Fruit fly (Drosophila melanogaster): ENCODE results near the gene Eip75B.

DNA sequence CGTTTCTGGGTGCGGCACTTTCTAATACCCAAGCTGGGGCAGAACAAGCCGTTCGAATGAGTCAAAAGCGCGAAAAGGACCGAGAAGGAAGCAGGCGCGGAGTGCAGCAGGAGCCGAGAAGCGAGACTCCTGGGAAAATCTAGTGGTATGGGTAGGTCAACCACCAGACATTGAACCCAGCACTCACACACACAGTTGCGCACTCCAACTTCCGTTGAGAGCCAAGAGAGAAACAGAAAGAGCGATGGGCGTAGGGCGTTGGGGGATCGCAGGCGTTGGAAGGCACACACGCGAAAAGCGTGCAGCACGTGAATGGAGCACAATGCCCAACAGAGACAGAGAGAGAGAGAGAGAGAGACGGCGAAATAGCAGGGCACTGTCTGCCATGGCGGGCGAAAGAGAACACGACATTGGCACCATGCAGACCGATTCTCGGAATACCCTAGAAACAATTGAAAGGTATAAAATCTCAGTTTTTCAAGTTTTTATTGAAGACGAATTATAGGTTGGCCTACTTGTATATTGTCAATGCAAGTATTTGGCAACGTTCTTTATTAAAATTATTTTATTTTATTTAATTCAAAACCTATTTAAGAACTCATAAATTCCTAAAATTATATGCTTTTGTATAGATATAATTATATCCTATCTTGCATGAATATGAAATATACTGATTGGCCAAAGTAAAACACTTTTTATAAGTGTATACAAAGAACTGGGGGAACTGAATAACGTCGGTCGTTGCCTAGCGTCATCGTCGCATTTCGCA, 13.3 kb upstream of the Eip75B start:
- TF ChIP-seq CG33017 (tag; optimal IDR thresholded peaks at IDR 0.05) = peak; percentile 5
- peak; percentile 34 for TF ChIP-seq pad (GFP tag; optimal IDR thresholded peaks at IDR 0.05)
- no peak for TF ChIP-seq CG7045 (GFP tag; optimal IDR thresholded peaks at IDR 0.05)
- no peak for TF ChIP-seq Hr96 (GFP tag; optimal IDR thresholded peaks at IDR 0.05)
- no peak for TF ChIP-seq ovo (GFP tag; optimal IDR thresholded peaks at IDR 0.05)
- TF ChIP-seq CG11617 (GFP tag; optimal IDR thresholded peaks at IDR 0.05) = peak; percentile 7
- no peak for TF ChIP-seq cic (GFP tag; optimal IDR thresholded peaks at IDR 0.05)
- peak; percentile 36 for TF ChIP-seq CG7101 (tag; optimal IDR thresholded peaks at IDR 0.05)
- no peak for TF ChIP-seq Crg-1 (GFP tag; optimal IDR thresholded peaks at IDR 0.05)
- peak; percentile 66 for TF ChIP-seq bab1 (GFP tag; optimal IDR thresholded peaks at IDR 0.05)

Measured in whole organism, adult.